Worm (Caenorhabditis elegans) whole organism, L2 larva: ENCODE results near the gene eif-2Bgamma.

ENCODE experiments used
- C34F6.9 ChIP-seq: fragments of 150-350 bp; optimal IDR thresholded peaks from 2 replicates; lab custom pipeline; 2014; ENCODE audit warnings: missing biosample characterization, missing genetic modification characterization
- F13H6.1 ChIP-seq: sonication (generic microtip); optimal IDR thresholded peaks from 2 replicates; lab custom pipeline; 2016; ENCODE audit warnings: missing genetic modification characterization, missing compliant biosample characterization
- R02D3.7 ChIP-seq: fragments of 150-350 bp; optimal IDR thresholded peaks from 2 replicates; lab custom pipeline; 2014; ENCODE audit warnings: missing biosample characterization, missing genetic modification characterization
- Y55F3AM.14 ChIP-seq: fragments of 200-800 bp; sonication (Bioruptor generic); optimal IDR thresholded peaks from 2 replicates; lab custom pipeline; 2018; ENCODE audit warnings: mild to moderate bottlenecking, missing genetic modification characterization, missing compliant biosample characterization
- ZK546.5 ChIP-seq: sonication (generic microtip); optimal IDR thresholded peaks from 2 replicates; lab custom pipeline; 2017; ENCODE audit warnings: missing biosample characterization, missing genetic modification characterization
- alr-1 ChIP-seq: fragments of 150-350 bp; optimal IDR thresholded peaks from 2 replicates; lab custom pipeline; 2014; ENCODE audit warnings: missing biosample characterization, missing genetic modification characterization
- aly-2 ChIP-seq: fragments of 150-350 bp; optimal IDR thresholded peaks from 2 replicates; lab custom pipeline; 2014; ENCODE audit warnings: missing biosample characterization, missing genetic modification characterization
- ama-1 ChIP-seq: fragments of 150-350 bp; optimal IDR thresholded peaks from 2 replicates; lab custom pipeline; 2018; ENCODE audit warnings: inconsistent platforms
- blmp-1 ChIP-seq: sonication (generic microtip); optimal IDR thresholded peaks from 2 replicates; lab custom pipeline; 2017; ENCODE audit warnings: missing genetic modification characterization, mild to moderate bottlenecking, missing compliant biosample characterization, antibody characterized with exemption, moderate library complexity; ENCODE audit not compliant: insufficient read depth
- ceh-16 ChIP-seq: fragments of 150-350 bp; optimal IDR thresholded peaks from 2 replicates; lab custom pipeline; 2014; ENCODE audit warnings: missing biosample characterization, missing genetic modification characterization
- ceh-82 ChIP-seq: fragments of 150-350 bp; optimal IDR thresholded peaks from 2 replicates; lab custom pipeline; 2014; ENCODE audit warnings: missing biosample characterization, missing genetic modification characterization
- crh-2 ChIP-seq: sonication (generic microtip); optimal IDR thresholded peaks from 2 replicates; lab custom pipeline; 2017; ENCODE audit warnings: missing biosample characterization, missing genetic modification characterization
- dmd-4 ChIP-seq: sonication (generic microtip); optimal IDR thresholded peaks from 2 replicates; lab custom pipeline; 2017; ENCODE audit warnings: missing biosample characterization, missing genetic modification characterization
- egl-27 ChIP-seq: sonication (generic microtip); optimal IDR thresholded peaks from 3 replicates; lab custom pipeline; 2017; ENCODE audit warnings: missing biosample characterization, missing genetic modification reagents, missing genetic modification characterization
- elt-1 ChIP-seq: fragments of 150-350 bp; optimal IDR thresholded peaks from 2 replicates; lab custom pipeline; 2014; ENCODE audit warnings: missing biosample characterization, missing genetic modification characterization
- elt-3 ChIP-seq: sonication (generic microtip); optimal IDR thresholded peaks from 2 replicates; lab custom pipeline; 2017; ENCODE audit warnings: missing biosample characterization, missing genetic modification characterization
- fos-1 ChIP-seq: fragments of 150-350 bp; optimal IDR thresholded peaks from 2 replicates; lab custom pipeline; 2014; ENCODE audit warnings: missing biosample characterization, missing genetic modification characterization
- gmeb-1 ChIP-seq: fragments of 150-350 bp; optimal IDR thresholded peaks from 2 replicates; lab custom pipeline; 2014; ENCODE audit warnings: missing biosample characterization, missing genetic modification characterization
- lin-11 ChIP-seq: fragments of 150-350 bp; sonication (generic microtip); optimal IDR thresholded peaks from 2 replicates; lab custom pipeline; 2014; ENCODE audit warnings: missing biosample characterization, missing genetic modification characterization, inconsistent platforms, mixed read lengths
- lin-13 ChIP-seq: fragments of 150-350 bp; optimal IDR thresholded peaks from 2 replicates; lab custom pipeline; 2014; ENCODE audit warnings: missing biosample characterization, missing genetic modification reagents, missing genetic modification characterization
- lin-39 ChIP-seq: fragments of 150-350 bp; optimal IDR thresholded peaks from 2 replicates; lab custom pipeline; 2014; ENCODE audit warnings: missing biosample characterization, missing genetic modification reagents, missing genetic modification characterization
- lsy-2 ChIP-seq, 2 experiments: fragments of 150-350 bp in 1 of 2; sonication (generic microtip) in 1 of 2; optimal IDR thresholded peaks; 2 replicates each; lab custom pipeline; 2014 to 2017; ENCODE audit warnings: missing biosample characterization in 2 of 2, missing genetic modification characterization in 2 of 2
- mab-5 ChIP-seq: fragments of 150-350 bp; optimal IDR thresholded peaks from 2 replicates; lab custom pipeline; 2014; ENCODE audit warnings: missing biosample characterization, missing genetic modification characterization
- mdl-1 ChIP-seq, 2 experiments: fragments of 150-350 bp in 1 of 2; sonication (generic microtip) in 1 of 2; optimal IDR thresholded peaks; 2 replicates each; lab custom pipeline; 2017; ENCODE audit warnings: missing biosample characterization in 2 of 2, missing genetic modification characterization in 2 of 2
- nhr-10 ChIP-seq: sonication (generic microtip); optimal IDR thresholded peaks from 2 replicates; lab custom pipeline; 2017; ENCODE audit warnings: missing biosample characterization, missing genetic modification characterization
- nhr-11 ChIP-seq: fragments of 150-350 bp; optimal IDR thresholded peaks from 2 replicates; lab custom pipeline; 2014; ENCODE audit warnings: missing biosample characterization, missing genetic modification characterization
- nhr-12 ChIP-seq: fragments of 150-350 bp; optimal IDR thresholded peaks from 2 replicates; lab custom pipeline; 2014; ENCODE audit warnings: missing biosample characterization, missing genetic modification characterization
- nhr-129 ChIP-seq: fragments of 150-350 bp; optimal IDR thresholded peaks from 2 replicates; lab custom pipeline; 2014; ENCODE audit warnings: missing biosample characterization, missing genetic modification characterization
- nhr-21 ChIP-seq: fragments of 150-350 bp; optimal IDR thresholded peaks from 2 replicates; lab custom pipeline; 2014; ENCODE audit warnings: missing biosample characterization, missing genetic modification characterization
- nhr-23 ChIP-seq: fragments of 150-350 bp; optimal IDR thresholded peaks from 2 replicates; lab custom pipeline; 2014; ENCODE audit warnings: missing biosample characterization, missing genetic modification reagents, missing genetic modification characterization
- nhr-237 ChIP-seq: fragments of 150-350 bp; optimal IDR thresholded peaks from 2 replicates; lab custom pipeline; 2014; ENCODE audit warnings: missing biosample characterization, missing genetic modification characterization
- nhr-25 ChIP-seq: fragments of 150-350 bp; sonication (generic microtip); optimal IDR thresholded peaks from 3 replicates; lab custom pipeline; 2014; ENCODE audit warnings: missing biosample characterization, missing genetic modification characterization
- nhr-6 ChIP-seq: fragments of 150-350 bp; optimal IDR thresholded peaks from 2 replicates; lab custom pipeline; 2014; ENCODE audit warnings: missing biosample characterization, missing genetic modification characterization
- nhr-77 ChIP-seq: fragments of 150-350 bp; optimal IDR thresholded peaks from 2 replicates; lab custom pipeline; 2014; ENCODE audit warnings: missing biosample characterization, missing genetic modification characterization
- peb-1 ChIP-seq: fragments of 150-350 bp; optimal IDR thresholded peaks from 2 replicates; lab custom pipeline; 2014; ENCODE audit warnings: missing biosample characterization, missing genetic modification characterization
- sem-4 ChIP-seq: fragments of 150-350 bp; optimal IDR thresholded peaks from 2 replicates; lab custom pipeline; 2014; ENCODE audit warnings: missing biosample characterization, missing genetic modification reagents, missing genetic modification characterization
- skn-1 ChIP-seq: sonication (generic microtip); optimal IDR thresholded peaks from 2 replicates; lab custom pipeline; 2017; ENCODE audit warnings: missing biosample characterization, missing genetic modification characterization
- sma-3 ChIP-seq: sonication (generic microtip); optimal IDR thresholded peaks from 2 replicates; lab custom pipeline; 2016; ENCODE audit warnings: missing genetic modification reagents, missing genetic modification characterization, missing compliant biosample characterization
- sma-9 ChIP-seq, 2 experiments: fragments of 150-350 bp in 1 of 2; sonication (generic microtip) in 1 of 2; optimal IDR thresholded peaks; 2 replicates each; lab custom pipeline; 2014 to 2016; ENCODE audit warnings: missing genetic modification characterization in 2 of 2, mild to moderate bottlenecking in 1 of 2, missing biosample characterization in 1 of 2, missing compliant biosample characterization in 1 of 2, missing genetic modification reagents in 1 of 2, moderate library complexity in 1 of 2
- snpc-4 ChIP-seq: fragments of 150-350 bp; optimal IDR thresholded peaks from 2 replicates; lab custom pipeline; 2014; ENCODE audit warnings: missing biosample characterization, missing genetic modification characterization
- unc-39 ChIP-seq: fragments of 150-350 bp; optimal IDR thresholded peaks from 2 replicates; lab custom pipeline; 2014; ENCODE audit warnings: missing biosample characterization, missing genetic modification characterization
- unc-55 ChIP-seq: fragments of 150-350 bp; sonication (generic microtip); optimal IDR thresholded peaks from 3 replicates; lab custom pipeline; 2014; ENCODE audit warnings: missing biosample characterization, missing genetic modification reagents, missing genetic modification characterization
- zag-1 ChIP-seq: fragments of 150-350 bp; optimal IDR thresholded peaks from 2 replicates; lab custom pipeline; 2014; ENCODE audit warnings: missing biosample characterization, missing genetic modification characterization
- ztf-1 ChIP-seq: fragments of 200-800 bp; sonication (Bioruptor generic); conservative IDR thresholded peaks from 2 replicates; pipeline ENCODE4 v1.3.6; 2022; ENCODE audit warnings: missing genetic modification characterization, missing compliant biosample characterization
- ztf-11 ChIP-seq: sonication (generic microtip); optimal IDR thresholded peaks from 2 replicates; lab custom pipeline; 2017; ENCODE audit warnings: missing biosample characterization, missing genetic modification characterization
- ztf-4 ChIP-seq: fragments of 150-350 bp; optimal IDR thresholded peaks from 2 replicates; lab custom pipeline; 2014; ENCODE audit warnings: missing biosample characterization, missing genetic modification characterization

Gene eif-2Bgamma

ce11 chrII:6973501-6973900 is 6.1 kb upstream of the eif-2Bgamma start, which contains the start of gene sod-1:
Gene sod-1 (minus strand): TSS chrII:6973887.
- no peak for TF ChIP-seq sma-3 (GFP tag; lab: Kevin White, UChicago)
- peak; percentile 4 for TF ChIP-seq nhr-129 (tag; lab: Kevin White, UChicago)

ce11 chrII:6972185-6972737 is 4.8 kb upstream of the eif-2Bgamma start, which contains the start of gene art-1:
Gene art-1 (minus strand): TSS chrII:6972235.
- TF ChIP-seq egl-27 (tag; lab: Kevin White, UChicago) (no peak), unc-39 (tag; lab: Kevin White, UChicago) (no peak), lin-13 (GFP tag; lab: Kevin White, UChicago) (peak; percentile 7), elt-3 (no peak)

- TF ChIP-seq nhr-23 (no peak), nhr-237 (no peak), R02D3.7 (tag; lab: Kevin White, UChicago) (no peak), lin-39 (tag; lab: Kevin White, UChicago) (no peak)
Observed at ce11 chrII:6970515-6970914, 3.1 kb upstream of the eif-2Bgamma start, which contains the start of gene C15F1.5. Gene C15F1.5 (minus strand): TSS chrII:6970615.

ce11 chrII:6968191-6968675 is 785 bp upstream of the eif-2Bgamma start:
- TF ChIP-seq nhr-12 (tag; lab: Kevin White, UChicago) (no peak), lin-11 (no peak), ZK546.5 (tag; lab: Kevin White, UChicago) (peak; percentile 8), skn-1 (no peak), R02D3.7 (tag; lab: Kevin White, UChicago) (peak; percentile 34), zag-1 (tag; lab: Kevin White, UChicago) (peak; percentile 66), elt-3 (no peak), nhr-11 (tag; lab: Kevin White, UChicago) (no peak), C34F6.9 (tag; lab: Kevin White, UChicago) (peak; percentile 67), lin-39 (tag; lab: Kevin White, UChicago) (no peak), ama-1 (lab: Kevin White, UChicago) (peak; percentile 95), ztf-4 (tag; lab: Kevin White, UChicago) (peak; percentile 41), sma-3 (GFP tag; lab: Kevin White, UChicago) (peak; percentile 86), nhr-21 (tag; lab: Kevin White, UChicago) (peak; percentile 77), unc-55 (GFP tag; lab: Kevin White, UChicago) (peak; percentile 24), lin-13 (GFP tag; lab: Kevin White, UChicago) (peak; percentile 60), ceh-16 (tag; lab: Kevin White, UChicago) (peak; percentile 38), alr-1 (tag; lab: Kevin White, UChicago) (no peak), elt-1 (tag; lab: Kevin White, UChicago) (no peak), unc-39 (tag; lab: Kevin White, UChicago) (no peak), ztf-1 (GFP tag; lab: Robert Waterston, UW) (no peak), F13H6.1 (tag; lab: Kevin White, UChicago) (peak; percentile 70), aly-2 (tag; lab: Kevin White, UChicago) (no peak), nhr-77 (tag; lab: Kevin White, UChicago) (peak; percentile 44), crh-2 (tag; lab: Kevin White, UChicago) (peak; percentile 52), nhr-10 (tag; lab: Kevin White, UChicago) (no peak), peb-1 (no peak), dmd-4 (tag; lab: Kevin White, UChicago) (no peak), Y55F3AM.14 (GFP tag; lab: Kevin White, UChicago) (peak; percentile 59), sma-9 (GFP tag; optimal IDR thresholded peaks at IDR 0.05; lab: Kevin White, UChicago) (peak; percentile 86), sma-9 (tag; optimal IDR thresholded peaks at IDR 0.05; lab: Kevin White, UChicago) (no peak), mdl-1 (tag; optimal IDR thresholded peaks at IDR 0.05; lab: Kevin White, UChicago) (peak; percentile 66 to 76), nhr-129 (tag; lab: Kevin White, UChicago) (peak; percentile 70), nhr-6 (tag; lab: Kevin White, UChicago) (peak; percentile 2), ztf-11 (no peak), snpc-4 (peak; percentile 98), lsy-2 (tag; optimal IDR thresholded peaks at IDR 0.05; lab: Kevin White, UChicago) (peak; percentile 50 to 76), gmeb-1 (tag; lab: Kevin White, UChicago) (peak; percentile 62), mab-5 (tag; lab: Kevin White, UChicago) (peak; percentile 41), fos-1 (peak; percentile 40), blmp-1 (tag; lab: Kevin White, UChicago) (no peak), egl-27 (tag; lab: Kevin White, UChicago) (peak; percentile 61), nhr-23 (no peak), ceh-82 (tag; lab: Kevin White, UChicago) (peak; percentile 14), sem-4 (peak; percentile 59), nhr-25 (tag; lab: Kevin White, UChicago) (peak; percentile 41)
